Fruit fly (Drosophila melanogaster): Measurements from ENCODE around the gene Mcm6.

Mcm6 gene

DNA sequence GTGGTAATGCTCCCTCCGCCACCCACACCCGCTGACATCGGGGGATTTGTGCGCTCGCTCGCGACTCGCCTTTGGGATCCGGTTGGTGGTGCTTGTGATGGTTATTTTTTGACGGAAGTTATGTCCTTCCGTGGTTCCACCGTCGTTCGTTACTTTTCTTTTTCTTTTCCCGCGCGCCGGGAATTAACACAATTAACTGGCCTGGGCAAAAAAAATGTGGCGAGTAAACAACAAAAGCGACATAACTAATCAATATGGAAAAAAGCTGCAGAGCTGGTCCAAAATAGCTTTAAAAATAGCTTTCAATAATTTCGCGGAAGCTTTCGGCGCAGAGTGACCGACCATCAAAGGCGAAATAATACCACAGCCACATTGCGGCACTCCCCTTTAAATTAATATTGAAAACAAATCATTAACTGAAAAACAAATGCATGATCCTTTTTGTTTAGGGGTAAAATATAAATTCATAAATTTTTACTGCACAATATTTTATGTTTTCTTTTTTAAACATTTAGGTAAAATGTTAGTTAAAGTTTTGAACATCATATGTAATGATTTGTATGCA is 24.1 kb downstream of the Mcm6 start, which contains the start of gene CG14440 (continued):
- TF ChIP-seq pzg (GFP tag; optimal IDR thresholded peaks at IDR 0.05) (peak; percentile 39), ham (GFP tag; IDR thresholded peaks at IDR 0.05) (no peak), MBD-R2 (GFP tag; IDR thresholded peaks at IDR 0.05) (peak; percentile 39), Awh (GFP tag; IDR thresholded peaks at IDR 0.05) (no peak), CG17612 (GFP tag; IDR thresholded peaks at IDR 0.05) (no peak), Ssrp (tag; optimal IDR thresholded peaks at IDR 0.05) (no peak), CG10462 (GFP tag; optimal IDR thresholded peaks at IDR 0.05) (no peak), wor (GFP tag; IDR thresholded peaks at IDR 0.05) (no peak), CG6791 (GFP tag; IDR thresholded peaks at IDR 0.05; ENCODE audit: partially characterized antibody) (no peak), CG4424 (GFP tag; optimal IDR thresholded peaks at IDR 0.05) (no peak), psq (GFP tag; optimal IDR thresholded peaks at IDR 0.05) (no peak), lbe (GFP tag; optimal IDR thresholded peaks at IDR 0.05) (no peak), Doc2 (GFP tag; IDR thresholded peaks at IDR 0.05) (no peak), CG12659 (GFP tag; optimal IDR thresholded peaks at IDR 0.05) (no peak), nmo (GFP tag; optimal IDR thresholded peaks at IDR 0.05) (no peak), CG1647 (GFP tag; optimal IDR thresholded peaks at IDR 0.05) (no peak), NC2β (GFP tag; optimal IDR thresholded peaks at IDR 0.05) (no peak), odd (GFP tag; optimal IDR thresholded peaks at IDR 0.05) (no peak), chinmo (GFP tag; IDR thresholded peaks at IDR 0.05; ENCODE audit: partially characterized antibody) (no peak), CG16779 (GFP tag; IDR thresholded peaks at IDR 0.05) (no peak), CG10431 (GFP tag; optimal IDR thresholded peaks at IDR 0.05) (no peak), CG14965 (GFP tag; optimal IDR thresholded peaks at IDR 0.05; ENCODE audit: borderline replicate concordance) (no peak), B-H1 (GFP tag; IDR thresholded peaks at IDR 0.05) (no peak), HmgD (GFP tag; optimal IDR thresholded peaks at IDR 0.05) (no peak), hb (GFP tag; IDR thresholded peaks at IDR 0.05; ENCODE audit: partially characterized antibody) (no peak), bab2 (GFP tag; optimal IDR thresholded peaks at IDR 0.05) (no peak), CG4707 (GFP tag; optimal IDR thresholded peaks at IDR 0.05) (no peak), CG5953 (GFP tag; IDR thresholded peaks at IDR 0.05) (no peak), Hmr (GFP tag; optimal IDR thresholded peaks at IDR 0.05) (peak; percentile 18), cad (GFP tag; optimal IDR thresholded peaks at IDR 0.05) (no peak), CG11695 (GFP tag; IDR thresholded peaks at IDR 0.05) (no peak), GATAe (GFP tag; conservative IDR thresholded peaks at IDR 0.05) (no peak), Nf-YC (tag; optimal IDR thresholded peaks at IDR 0.05) (no peak), Ada2b (GFP tag; IDR thresholded peaks at IDR 0.05) (no peak), CG9797 (GFP tag; optimal IDR thresholded peaks at IDR 0.05) (peak; percentile 35), Dp (GFP tag; optimal IDR thresholded peaks at IDR 0.05) (peak; percentile 39), CG14710 (tag; optimal IDR thresholded peaks at IDR 0.05) (no peak), CG8478 (optimal IDR thresholded peaks at IDR 0.05) (no peak), Eip74EF (GFP tag; optimal IDR thresholded peaks at IDR 0.05) (no peak), Meics (GFP tag; optimal IDR thresholded peaks at IDR 0.05) (no peak), fd3F (GFP tag; optimal IDR thresholded peaks at IDR 0.05) (no peak), Bdp1 (GFP tag; optimal IDR thresholded peaks at IDR 0.05) (no peak), usp (GFP tag; optimal IDR thresholded peaks at IDR 0.05) (no peak), grn (GFP tag; optimal IDR thresholded peaks at IDR 0.05) (no peak), CG8281 (tag; optimal IDR thresholded peaks at IDR 0.05) (no peak), Sox102F (GFP tag; optimal IDR thresholded peaks at IDR 0.05) (no peak), ssp (GFP tag; IDR thresholded peaks at IDR 0.05) (no peak), da (GFP tag; optimal IDR thresholded peaks at IDR 0.05) (no peak), nau (GFP tag; optimal IDR thresholded peaks at IDR 0.05) (no peak), sqz (GFP tag; optimal IDR thresholded peaks at IDR 0.05) (peak; percentile 67), CG33213 (GFP tag; optimal IDR thresholded peaks at IDR 0.05) (no peak), dm (GFP tag; optimal IDR thresholded peaks at IDR 0.05) (no peak)
